Worm (Caenorhabditis elegans) whole organism, L4 larva: ENCODE measurements around the gene nyn-3.
A peak's percentile ranks its signal among the peaks of the same experiment; 100 is the strongest.

Source experiments
- aly-2 ChIP-seq: sonication (generic microtip); optimal IDR thresholded peaks from 2 replicates; lab custom pipeline; 2018; ENCODE audit warnings: missing biosample characterization, missing genetic modification characterization
- dpl-1 ChIP-seq: fragments of 150-350 bp; optimal IDR thresholded peaks from 2 replicates; lab custom pipeline; 2014; ENCODE audit warnings: missing biosample characterization, missing genetic modification reagents, missing genetic modification characterization
- hif-1 ChIP-seq, 2 experiments: sonication (generic microtip); optimal IDR thresholded peaks; 2 replicates each; lab custom pipeline; 2016 to 2017; ENCODE audit warnings: missing compliant biosample characterization in 2 of 2, missing genetic modification characterization in 2 of 2, missing genetic modification reagents in 2 of 2, missing genotype in 2 of 2, mild to moderate bottlenecking in 1 of 2
- madf-9 ChIP-seq: fragments of 200-800 bp; sonication (Bioruptor generic); conservative IDR thresholded peaks from 2 replicates; pipeline ENCODE4 v1.3.6; 2022; ENCODE audit warnings: missing genetic modification reagents, missing genetic modification characterization, missing compliant biosample characterization
- nhr-111 ChIP-seq: fragments of 200-800 bp; sonication (Bioruptor generic); optimal IDR thresholded peaks from 2 replicates; lab custom pipeline; 2018; ENCODE audit warnings: mild to moderate bottlenecking, missing genetic modification characterization, missing compliant biosample characterization
- nhr-28 ChIP-seq: fragments of 150-350 bp; optimal IDR thresholded peaks from 2 replicates; lab custom pipeline; 2014; ENCODE audit warnings: missing biosample characterization, missing genetic modification characterization
- pqm-1 ChIP-seq: sonication (generic microtip); optimal IDR thresholded peaks from 2 replicates; lab custom pipeline; 2017; ENCODE audit warnings: missing biosample characterization, missing genetic modification characterization
- spr-1 ChIP-seq: sonication (generic microtip); optimal IDR thresholded peaks from 2 replicates; lab custom pipeline; 2016; ENCODE audit warnings: mild to moderate bottlenecking, missing genetic modification characterization, missing compliant biosample characterization

ce11 chrII:6245199-6245702 is 47.2 kb downstream of the nyn-3 start, which contains the start of gene blos-4:
- TF ChIP-seq hif-1 (tag; optimal IDR thresholded peaks at IDR 0.05; lab: Kevin White, UChicago) (no peak), nhr-111 (GFP tag; lab: Kevin White, UChicago) (no peak), nhr-28 (no peak), madf-9 (GFP tag; lab: Robert Waterston, UW) (no peak), aly-2 (tag; lab: Kevin White, UChicago) (no peak), spr-1 (tag; lab: Kevin White, UChicago) (no peak), pqm-1 (tag; lab: Kevin White, UChicago) (no peak), dpl-1 (peak; percentile 58)
